Worm (Caenorhabditis elegans): ENCODE data around the gene C17G10.7.

C17G10.7 gene

DNA sequence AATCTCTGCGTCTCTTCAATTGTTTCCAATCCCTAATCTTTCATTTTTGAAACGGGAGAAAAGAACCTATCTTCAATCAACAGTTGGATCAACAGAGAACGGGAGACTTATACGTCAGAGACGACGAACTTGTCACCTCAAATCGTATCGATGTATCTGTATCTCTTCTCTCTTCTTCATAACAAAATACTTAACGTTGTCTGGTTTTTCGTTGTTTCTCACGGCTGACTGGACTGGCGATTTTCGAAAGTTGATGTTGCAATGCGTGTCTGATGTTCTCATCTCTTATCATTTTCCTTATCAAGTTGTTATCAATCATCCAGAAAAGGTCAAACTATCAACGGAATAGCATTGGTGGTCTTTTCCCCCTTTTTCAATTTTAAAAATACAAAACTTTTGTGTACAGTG, 2.1 kb downstream of the C17G10.7 start (continued):
- TF ChIP-seq hlh-4 (tag; optimal IDR thresholded peaks at IDR 0.05) (no peak), egl-27 (tag; optimal IDR thresholded peaks at IDR 0.05) (peak in 1 of 2 experiments; percentile 66), blmp-1 (tag; optimal IDR thresholded peaks at IDR 0.05) (peak; percentile 93), unc-62 (GFP tag; optimal IDR thresholded peaks at IDR 0.05) (no peak), nhr-47 (tag; optimal IDR thresholded peaks at IDR 0.05) (peak; percentile 55), efl-1 (optimal IDR thresholded peaks at IDR 0.05) (peak; percentile 11 to 38), efl-1 (GFP tag; optimal IDR thresholded peaks at IDR 0.05 in 1 of 2) (no peak), lin-14 (GFP tag; optimal IDR thresholded peaks at IDR 0.05) (peak; percentile 93), ets-5 (GFP tag; IDR thresholded peaks at IDR 0.05) (no peak), lin-39 (tag; optimal IDR thresholded peaks at IDR 0.05) (no peak), unc-130 (tag; optimal IDR thresholded peaks at IDR 0.05) (no peak), pax-3 (tag; optimal IDR thresholded peaks at IDR 0.05) (no peak), ztf-11 (tag; optimal IDR thresholded peaks at IDR 0.05) (no peak), unc-98 (GFP tag; IDR thresholded peaks at IDR 0.05) (no peak), lsy-2 (tag; optimal IDR thresholded peaks at IDR 0.05) (peak; percentile 31 to 72), hlh-17 (GFP tag; optimal IDR thresholded peaks at IDR 0.05; ENCODE audit: borderline replicate concordance) (no peak), elt-3 (tag; optimal IDR thresholded peaks at IDR 0.05) (peak; percentile 76 to 99 (median 89)), ztf-4 (tag; optimal IDR thresholded peaks at IDR 0.05) (peak; percentile 57), nhr-85 (tag) (peak; percentile 100), mef-2 (tag; optimal IDR thresholded peaks at IDR 0.05) (no peak), mep-1 (tag; optimal IDR thresholded peaks at IDR 0.05) (peak; percentile 29), nhr-76 (tag; optimal IDR thresholded peaks at IDR 0.05) (no peak), nhr-12 (tag; optimal IDR thresholded peaks at IDR 0.05) (no peak), tbx-2 (tag; optimal IDR thresholded peaks at IDR 0.05) (peak; percentile 74), elt-2 (tag; optimal IDR thresholded peaks at IDR 0.05) (peak; percentile 88), mab-9 (GFP tag; IDR thresholded peaks at IDR 0.05) (no peak), irx-1 (tag; optimal IDR thresholded peaks at IDR 0.05) (peak; percentile 56), lin-35 (GFP tag; optimal IDR thresholded peaks at IDR 0.05) (peak in 1 of 2 experiments; percentile 66), lin-13 (GFP tag; optimal IDR thresholded peaks at IDR 0.05) (peak; percentile 3), xbp-1 (tag; optimal IDR thresholded peaks at IDR 0.05) (peak; percentile 13), C04F5.9 (tag; optimal IDR thresholded peaks at IDR 0.05) (no peak), isw-1 (GFP tag; IDR thresholded peaks at IDR 0.05) (no peak), F16B12.6 (tag; optimal IDR thresholded peaks at IDR 0.05) (no peak), grh-1 (GFP tag; IDR thresholded peaks at IDR 0.05) (peak; percentile 82), ceh-63 (GFP tag; optimal IDR thresholded peaks at IDR 0.05) (no peak), nhr-237 (tag; optimal IDR thresholded peaks at IDR 0.05) (peak; percentile 31), nhr-20 (tag; optimal IDR thresholded peaks at IDR 0.05) (peak; percentile 93), C16A3.4 (tag; optimal IDR thresholded peaks at IDR 0.05) (peak; percentile 56), pqm-1 (tag; optimal IDR thresholded peaks at IDR 0.05) (no peak), nhr-71 (tag; optimal IDR thresholded peaks at IDR 0.05) (peak; percentile 87), dsc-1 (tag; optimal IDR thresholded peaks at IDR 0.05) (no peak), ceh-90 (tag; optimal IDR thresholded peaks at IDR 0.05) (no peak), nhr-77 (tag; optimal IDR thresholded peaks at IDR 0.05) (no peak), ceh-88 (GFP tag; IDR thresholded peaks at IDR 0.05) (no peak), snpc-4 (tag; optimal IDR thresholded peaks at IDR 0.05) (peak; percentile 3), hpl-2 (GFP tag; optimal IDR thresholded peaks at IDR 0.05) (no peak), ama-1 (optimal IDR thresholded peaks at IDR 0.05) (no peak), C34B4.2 (tag; optimal IDR thresholded peaks at IDR 0.05) (no peak), zag-1 (tag; optimal IDR thresholded peaks at IDR 0.05) (no peak), sup-37 (GFP tag; optimal IDR thresholded peaks at IDR 0.05) (no peak), nhr-19 (GFP tag; conservative IDR thresholded peaks at IDR 0.05) (peak; percentile 65), nhr-90 (tag; optimal IDR thresholded peaks at IDR 0.05; ENCODE audit: poor library complexity) (peak; percentile 72), Y116A8C.19 (tag; optimal IDR thresholded peaks at IDR 0.05; ENCODE audit: borderline replicate concordance) (no peak), zip-4 (GFP tag; optimal IDR thresholded peaks at IDR 0.05) (no peak)
